Fruit fly (Drosophila melanogaster) whole organism, embryonic: ENCODE results near the gene scramb1.

Experiments
- ATbp ChIP-seq: fragments of 200-800 bp; sonication (Bioruptor generic); optimal IDR thresholded peaks from 2 replicates; lab custom pipeline; 2017; ENCODE audit warnings: missing biosample characterization, mild to moderate bottlenecking, missing genetic modification characterization, missing genetic modification reagents
- Ada2b ChIP-seq: fragments of 200-800 bp; sonication (Bioruptor generic); IDR thresholded peaks from 2 replicates; pipeline ENCODE4 v1.3.6; 2022; ENCODE audit warnings: missing biosample characterization, missing genetic modification characterization
- Awh ChIP-seq: fragments of 200-800 bp; sonication (Bioruptor generic); IDR thresholded peaks from 2 replicates; pipeline ENCODE4, ENCODE4 v1.3.6; 2022; ENCODE audit warnings: missing biosample characterization, missing genetic modification characterization
- BEAF-32 ChIP-seq: fragments of 200-800 bp; sonication (Bioruptor generic); optimal IDR thresholded peaks from 3 replicates; lab custom pipeline; 2017; ENCODE audit warnings: missing biosample characterization, missing genetic modification characterization, mild to moderate bottlenecking, moderate library complexity, missing genetic modification reagents
- Bdp1 ChIP-seq: fragments of 200-800 bp; sonication (Bioruptor generic); optimal IDR thresholded peaks from 3 replicates; lab custom pipeline; 2016; ENCODE audit warnings: missing biosample characterization, missing genetic modification characterization
- CG1024 ChIP-seq: fragments of 200-800 bp; sonication (Bioruptor generic); IDR thresholded peaks from 2 replicates; pipeline ENCODE4 v1.3.6; 2022; ENCODE audit warnings: missing biosample characterization, missing genetic modification characterization
- CG10321 ChIP-seq: fragments of 200-800 bp; sonication (Bioruptor generic); IDR thresholded peaks from 2 replicates; pipeline ENCODE4 v1.3.6; 2022; ENCODE audit warnings: missing biosample characterization, missing genetic modification characterization
- CG10543 ChIP-seq: fragments of 200-800 bp; sonication (Bioruptor generic); optimal IDR thresholded peaks from 3 replicates; lab custom pipeline; 2017; ENCODE audit warnings: missing biosample characterization, mild to moderate bottlenecking, missing genetic modification characterization, moderate library complexity
- CG12219 ChIP-seq: fragments of 200-800 bp; sonication (Bioruptor generic); optimal IDR thresholded peaks from 3 replicates; lab custom pipeline; 2018; ENCODE audit warnings: missing biosample characterization, mild to moderate bottlenecking, missing genetic modification characterization
- CG12659 ChIP-seq: fragments of 200-800 bp; sonication (Bioruptor generic); optimal IDR thresholded peaks from 3 replicates; lab custom pipeline; 2017; ENCODE audit warnings: mild to moderate bottlenecking, missing biosample characterization, missing genetic modification reagents, missing genetic modification characterization
- CG13775 ChIP-seq: fragments of 200-800 bp; sonication (Bioruptor generic); optimal IDR thresholded peaks from 3 replicates; lab custom pipeline; 2017; ENCODE audit warnings: missing biosample characterization, mild to moderate bottlenecking, missing genetic modification characterization
- CG14667 ChIP-seq: fragments of 200-800 bp; sonication (Bioruptor generic); IDR thresholded peaks from 2 replicates; pipeline ENCODE4 v1.3.6; 2022; ENCODE audit warnings: missing biosample characterization, missing genetic modification characterization
- CG15479 ChIP-seq: fragments of 200-800 bp; sonication (Bioruptor generic); optimal IDR thresholded peaks from 3 replicates; lab custom pipeline; 2019; ENCODE audit warnings: missing biosample characterization, mild to moderate bottlenecking, missing genetic modification characterization, moderate library complexity
- CG16863 ChIP-seq: fragments of 200-800 bp; sonication (Bioruptor generic); optimal IDR thresholded peaks from 3 replicates; lab custom pipeline; 2016; ENCODE audit warnings: missing biosample characterization, missing genetic modification characterization
- CG18764 ChIP-seq: fragments of 200-800 bp; sonication (Bioruptor generic); optimal IDR thresholded peaks from 3 replicates; lab custom pipeline; 2016; ENCODE audit warnings: missing biosample characterization, missing genetic modification characterization
- CG3065 ChIP-seq: fragments of 200-800 bp; sonication (Bioruptor generic); optimal IDR thresholded peaks from 2 replicates; lab custom pipeline; 2016; ENCODE audit warnings: missing biosample characterization, missing genetic modification characterization
- CG32772 ChIP-seq: fragments of 200-800 bp; sonication (Bioruptor generic); IDR thresholded peaks from 2 replicates; pipeline ENCODE4 v1.3.6; 2022; ENCODE audit warnings: missing biosample characterization, missing genetic modification characterization
- CG42726 ChIP-seq: fragments of 200-800 bp; sonication (Bioruptor generic); IDR thresholded peaks from 2 replicates; pipeline ENCODE4 v1.3.6; 2022; ENCODE audit warnings: missing biosample characterization, missing genetic modification characterization; ENCODE audit not compliant: partially characterized antibody
- CG43689 ChIP-seq: fragments of 200-800 bp; sonication (Bioruptor generic); IDR thresholded peaks from 2 replicates; pipeline ENCODE4 v1.3.6; 2022; ENCODE audit warnings: missing biosample characterization, missing genetic modification characterization
- CG5953 ChIP-seq: fragments of 200-800 bp; sonication (Bioruptor generic); IDR thresholded peaks from 2 replicates; pipeline ENCODE4 v1.3.6; 2022; ENCODE audit warnings: missing biosample characterization, missing genetic modification characterization
- CG6272 ChIP-seq: fragments of 200-800 bp; sonication (Bioruptor generic); IDR thresholded peaks from 2 replicates; pipeline ENCODE4 v1.3.6; 2022; ENCODE audit warnings: missing biosample characterization, missing genetic modification characterization
- CG6683 ChIP-seq: fragments of 200-800 bp; sonication (Bioruptor generic); optimal IDR thresholded peaks from 2 replicates; lab custom pipeline; 2017; ENCODE audit warnings: missing biosample characterization, mild to moderate bottlenecking, missing genetic modification characterization, missing genetic modification reagents
- CG7987 ChIP-seq: fragments of 200-800 bp; sonication (Bioruptor generic); optimal IDR thresholded peaks from 2 replicates; lab custom pipeline; 2018; ENCODE audit warnings: missing biosample characterization, mild to moderate bottlenecking, missing genetic modification characterization, moderate library complexity
- CTCF ChIP-seq: fragments of 200-800 bp; sonication (Bioruptor generic); optimal IDR thresholded peaks from 2 replicates; lab custom pipeline; 2017; ENCODE audit warnings: missing biosample characterization, mild to moderate bottlenecking, missing genetic modification characterization, moderate library complexity
- Chrac-16 ChIP-seq: fragments of 200-800 bp; sonication (Bioruptor generic); optimal IDR thresholded peaks from 3 replicates; lab custom pipeline; 2016; ENCODE audit warnings: missing biosample characterization, missing genetic modification characterization
- CkIIα-i1 ChIP-seq: fragments of 200-800 bp; sonication (Bioruptor generic); IDR thresholded peaks from 2 replicates; pipeline ENCODE4 v1.3.6; 2022; ENCODE audit warnings: missing biosample characterization, missing genetic modification characterization
- Drgx ChIP-seq: fragments of 200-800 bp; sonication (Bioruptor generic); IDR thresholded peaks from 2 replicates; pipeline ENCODE4 v1.3.6; 2022; ENCODE audit warnings: missing biosample characterization, missing genetic modification characterization
- Elba2 ChIP-seq: fragments of 200-800 bp; sonication (Bioruptor generic); optimal IDR thresholded peaks from 3 replicates; lab custom pipeline; 2016; ENCODE audit warnings: missing biosample characterization, missing genetic modification characterization
- NC2β ChIP-seq: fragments of 200-800 bp; sonication (Bioruptor generic); optimal IDR thresholded peaks from 2 replicates; lab custom pipeline; 2016; ENCODE audit warnings: missing biosample characterization, missing genetic modification characterization
- NK7.1 ChIP-seq: fragments of 200-800 bp; sonication (Bioruptor generic); optimal IDR thresholded peaks from 3 replicates; lab custom pipeline; 2016; ENCODE audit warnings: missing biosample characterization, missing genetic modification characterization
- Opbp ChIP-seq: fragments of 200-800 bp; sonication (Bioruptor generic); IDR thresholded peaks from 3 replicates; pipeline ENCODE4 v1.3.6; 2022; ENCODE audit warnings: missing biosample characterization, missing genetic modification characterization; ENCODE audit not compliant: partially characterized antibody
- Scr ChIP-seq: fragments of 200-800 bp; sonication (Bioruptor generic); IDR thresholded peaks from 2 replicates; pipeline ENCODE4 v1.3.6; 2022; ENCODE audit warnings: missing biosample characterization, missing genetic modification characterization; ENCODE audit not compliant: partially characterized antibody
- Ssrp ChIP-seq: fragments of 200-800 bp; sonication (Bioruptor generic); optimal IDR thresholded peaks from 2 replicates; lab custom pipeline; 2018; ENCODE audit warnings: missing biosample characterization, mild to moderate bottlenecking, missing genetic modification characterization, moderate library complexity
- ato ChIP-seq: fragments of 200-800 bp; sonication (Bioruptor generic); IDR thresholded peaks from 2 replicates; pipeline ENCODE4 v1.3.6; 2022; ENCODE audit warnings: missing biosample characterization, missing genetic modification characterization; ENCODE audit not compliant: partially characterized antibody
- bigmax ChIP-seq: fragments of 200-800 bp; sonication (Bioruptor generic); optimal IDR thresholded peaks from 2 replicates; lab custom pipeline; 2018; ENCODE audit warnings: missing biosample characterization, mild to moderate bottlenecking, missing genetic modification characterization
- fru ChIP-seq: fragments of >200 bp; optimal IDR thresholded peaks from 2 replicates; lab custom pipeline; 2017
- gcm ChIP-seq: fragments of 200-800 bp; sonication (Bioruptor generic); optimal IDR thresholded peaks from 2 replicates; lab custom pipeline; 2019; ENCODE audit warnings: missing biosample characterization, mild to moderate bottlenecking, missing genetic modification characterization, moderate library complexity
- gsb-n ChIP-seq: fragments of 200-800 bp; sonication (Bioruptor generic); optimal IDR thresholded peaks from 3 replicates; lab custom pipeline; 2018; ENCODE audit warnings: missing biosample characterization, mild to moderate bottlenecking, missing genetic modification characterization
- hbn ChIP-seq: fragments of 200-800 bp; sonication (Bioruptor generic); IDR thresholded peaks from 2 replicates; pipeline ENCODE4 v1.3.6; 2022; ENCODE audit warnings: missing biosample characterization, missing genetic modification characterization; ENCODE audit not compliant: partially characterized antibody
- hkb ChIP-seq, 2 experiments: fragments of 200-800 bp in 1 of 2; fragments of >200 bp in 1 of 2; sonication (Bioruptor generic) in 1 of 2; IDR thresholded peaks in 1 of 2; optimal IDR thresholded peaks in 1 of 2; 2 replicates each; pipeline versions ENCODE4 v1.3.6 to Lab custom; 2017 to 2022; ENCODE audit warnings: missing biosample characterization in 1 of 2, missing genetic modification characterization in 1 of 2
- ind ChIP-seq: fragments of 200-800 bp; sonication (Bioruptor generic); optimal IDR thresholded peaks from 3 replicates; lab custom pipeline; 2016; ENCODE audit warnings: missing biosample characterization, missing genetic modification characterization
- lola ChIP-seq, 3 experiments: fragments of >200 bp in 2 of 3; fragments of 200-800 bp in 1 of 3; sonication (Bioruptor generic) in 1 of 3; optimal IDR thresholded peaks; 2 replicates each; lab custom pipeline; 2017 to 2019; ENCODE audit warnings: missing biosample characterization in 3 of 3, missing genetic modification characterization in 3 of 3, mild to moderate bottlenecking in 1 of 3, moderate library complexity in 1 of 3
- luna ChIP-seq: fragments of 200-800 bp; sonication (Bioruptor generic); optimal IDR thresholded peaks from 2 replicates; lab custom pipeline; 2016; ENCODE audit warnings: missing biosample characterization, missing genetic modification characterization
- mam ChIP-seq: fragments of 200-800 bp; sonication (Bioruptor generic); optimal IDR thresholded peaks from 3 replicates; lab custom pipeline; 2016; ENCODE audit warnings: missing biosample characterization, missing genetic modification characterization
- mld ChIP-seq: fragments of 200-800 bp; sonication (Bioruptor generic); IDR thresholded peaks from 3 replicates; pipeline ENCODE4 v1.3.6; 2022; ENCODE audit warnings: missing biosample characterization, missing genetic modification characterization; ENCODE audit not compliant: partially characterized antibody
- pnt ChIP-seq: fragments of 200-800 bp; sonication (Bioruptor generic); optimal IDR thresholded peaks from 3 replicates; lab custom pipeline; 2016; ENCODE audit warnings: missing biosample characterization, missing genetic modification characterization
- schlank ChIP-seq: fragments of 200-800 bp; sonication (Bioruptor generic); optimal IDR thresholded peaks from 2 replicates; lab custom pipeline; 2018; ENCODE audit warnings: missing biosample characterization, mild to moderate bottlenecking, missing genetic modification characterization
- sens-2 ChIP-seq: fragments of 200-800 bp; sonication (Bioruptor generic); IDR thresholded peaks from 2 replicates; pipeline ENCODE4 v1.3.6; 2022; ENCODE audit warnings: missing biosample characterization, missing genetic modification characterization
- trem ChIP-seq: fragments of 200-800 bp; optimal IDR thresholded peaks from 3 replicates; lab custom pipeline; 2019; ENCODE audit warnings: missing biosample characterization, mild to moderate bottlenecking, missing genetic modification characterization, moderate library complexity
- yki ChIP-seq: fragments of >200 bp; optimal IDR thresholded peaks from 3 replicates; lab custom pipeline; 2018

Gene scramb1

DNA sequence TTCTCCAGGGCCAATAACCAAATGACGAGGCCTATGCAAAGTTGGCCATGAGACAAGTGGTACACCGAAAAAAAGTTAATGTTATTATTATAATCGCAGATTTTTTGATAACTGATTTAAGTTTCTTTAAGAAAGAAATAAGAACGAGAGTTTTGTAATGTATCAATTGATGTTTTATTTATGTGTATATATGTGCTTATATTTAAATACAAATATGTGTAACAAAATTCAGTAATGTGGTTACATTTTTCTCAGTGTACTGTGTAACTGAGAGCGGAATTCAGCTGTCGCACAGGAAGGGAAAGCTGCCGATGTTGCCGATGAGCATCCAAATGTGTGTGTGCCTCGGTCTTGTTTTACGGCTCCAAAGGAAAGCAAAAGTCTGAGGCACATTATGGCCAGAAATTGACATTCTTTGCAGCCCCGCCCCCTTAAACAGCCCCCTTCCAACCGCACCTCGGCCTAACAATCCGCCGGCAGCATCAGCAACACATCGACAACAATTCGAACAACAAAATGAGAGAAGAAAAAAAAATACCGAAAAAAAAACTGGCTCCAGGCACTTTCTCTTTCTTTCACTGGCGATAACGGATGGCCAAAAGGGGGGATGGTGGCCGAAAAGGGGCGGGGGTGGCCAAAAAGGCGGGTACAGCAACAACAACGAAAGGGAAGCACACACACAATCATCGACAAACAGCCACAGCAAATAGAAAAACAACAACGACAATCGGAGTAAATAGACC is 18.6 kb downstream of the scramb1 start (continued):
- TF ChIP-seq ind (GFP tag; lab: Kevin White, UChicago) = peak; percentile 63
- TF ChIP-seq CG3065 = no peak
- TF ChIP-seq CG6272 = no peak
- no peak for TF ChIP-seq NK7.1
- TF ChIP-seq mam (GFP tag; lab: Kevin White, UChicago) = no peak
- TF ChIP-seq schlank (tag; lab: Kevin White, UChicago) = no peak
- TF ChIP-seq CG1024 (GFP tag; lab: Robert Waterston, UW) = 0 out of 2 replicates have a peak, but pooled peaks have one; percentile 16
- TF ChIP-seq CG14667 (GFP tag; lab: Robert Waterston, UW) = no peak
- TF ChIP-seq ATbp (GFP tag; lab: Kevin White, UChicago) = peak; percentile 81
- no peak for TF ChIP-seq bigmax (GFP tag; lab: Kevin White, UChicago)
- TF ChIP-seq CG15479 (GFP tag; lab: Kevin White, UChicago) = no peak
- TF ChIP-seq Ada2b (GFP tag; lab: Robert Waterston, UW) = peak; percentile 19; the same call in 1 of the 2 replicates
- TF ChIP-seq Chrac-16 = no peak
- peak; percentile 72 for TF ChIP-seq trem (tag; lab: Kevin White, UChicago)
- TF ChIP-seq CG18764 (GFP tag; lab: Kevin White, UChicago) = peak; percentile 13
- peak in 1 of 3 experiments; percentile 19 for TF ChIP-seq lola (GFP tag; optimal IDR thresholded peaks at IDR 0.05; lab: Kevin White, UChicago)
- TF ChIP-seq sens-2 (GFP tag; lab: Robert Waterston, UW) = 0 out of 2 replicates have a peak, but pooled peaks have one; percentile 21
- no peak for TF ChIP-seq gcm (GFP tag; lab: Kevin White, UChicago)
- no peak for TF ChIP-seq Opbp (GFP tag; lab: Robert Waterston, UW)
- no peak for TF ChIP-seq fru (lab: Kevin White, UChicago)
- no peak for TF ChIP-seq Drgx
- TF ChIP-seq Elba2 (GFP tag; lab: Kevin White, UChicago) = no peak
- no peak for TF ChIP-seq CkIIα-i1 (GFP tag; lab: Robert Waterston, UW)
- no peak for TF ChIP-seq CG10543 (GFP tag; lab: Kevin White, UChicago)
- no peak for TF ChIP-seq Scr (GFP tag; lab: Robert Waterston, UW)
- TF ChIP-seq CG7987 = no peak
- no peak for TF ChIP-seq CG6683 (GFP tag; lab: Kevin White, UChicago)
- no peak for TF ChIP-seq CG10321 (GFP tag; lab: Robert Waterston, UW)
- no peak; the same call in 1 of the 2 replicates for TF ChIP-seq CG5953 (GFP tag; lab: Robert Waterston, UW)
- peak; percentile 35; the same call in 1 of the 2 replicates for TF ChIP-seq Awh (GFP tag; lab: Robert Waterston, UW)
- TF ChIP-seq CG16863 (GFP tag; lab: Kevin White, UChicago) = no peak
- no peak for TF ChIP-seq yki (lab: Kevin White, UChicago)
- no peak for TF ChIP-seq pnt
- TF ChIP-seq CG42726 (GFP tag; lab: Robert Waterston, UW) = no peak
- TF ChIP-seq CG12219 (GFP tag; lab: Kevin White, UChicago) = no peak
- TF ChIP-seq mld (GFP tag; lab: Robert Waterston, UW) = no peak
- no peak for TF ChIP-seq CG43689
- TF ChIP-seq CG32772 (GFP tag; lab: Robert Waterston, UW) = peak; percentile 34; the same call in 1 of the 2 replicates
- no peak for TF ChIP-seq CG13775 (GFP tag; lab: Kevin White, UChicago)
- TF ChIP-seq hbn (GFP tag; lab: Robert Waterston, UW) = no peak
- TF ChIP-seq BEAF-32 (GFP tag; lab: Kevin White, UChicago) = no peak
- no peak for TF ChIP-seq CTCF (GFP tag; lab: Kevin White, UChicago)
- no peak for TF ChIP-seq luna (GFP tag; lab: Kevin White, UChicago)
- TF ChIP-seq Bdp1 (GFP tag; lab: Kevin White, UChicago) = no peak
- peak; percentile 59 for TF ChIP-seq Ssrp (tag; lab: Kevin White, UChicago)
- no peak for TF ChIP-seq ato (GFP tag; lab: Robert Waterston, UW)
- TF ChIP-seq hkb (optimal IDR thresholded peaks at IDR 0.05; lab: Kevin White, UChicago) = no peak
- peak; percentile 40; the same call in 1 of the 2 replicates for TF ChIP-seq hkb (GFP tag; IDR thresholded peaks at IDR 0.05; lab: Robert Waterston, UW)
- no peak for TF ChIP-seq NC2β
- peak; percentile 26 for TF ChIP-seq CG12659 (GFP tag; lab: Kevin White, UChicago)
- TF ChIP-seq gsb-n (tag; lab: Kevin White, UChicago) = peak; percentile 64
